Fruit fly (Drosophila melanogaster): Measurements from ENCODE around the gene nau.
A peak's percentile ranks its signal among the peaks of the same experiment; 100 is the strongest.

Gene nau

dm6 chr3R:23763015-23763414, 44.9 kb upstream of the nau start, which contains the start of gene udt (continued):
- no peak for TF ChIP-seq row (GFP tag; IDR thresholded peaks at IDR 0.05)
- no peak for TF ChIP-seq Dad (GFP tag; optimal IDR thresholded peaks at IDR 0.05)
- no peak for TF ChIP-seq p53 (GFP tag; optimal IDR thresholded peaks at IDR 0.05)
- TF ChIP-seq Chrac-16 (GFP tag; optimal IDR thresholded peaks at IDR 0.05) = no peak
- peak; percentile 20; the same call in 1 of the 2 replicates for TF ChIP-seq bbx (GFP tag; IDR thresholded peaks at IDR 0.05; ENCODE audit: partially characterized antibody)
- TF ChIP-seq ewg (GFP tag; optimal IDR thresholded peaks at IDR 0.05) = no peak
- 0 out of 3 replicates have a peak, but pooled peaks have one; percentile 15 for TF ChIP-seq CG34422 (GFP tag; IDR thresholded peaks at IDR 0.05)
- TF ChIP-seq CG14014 (GFP tag; IDR thresholded peaks at IDR 0.05) = no peak
- no peak for TF ChIP-seq sob (GFP tag; IDR thresholded peaks at IDR 0.05)
- TF ChIP-seq CG12942 (GFP tag; optimal IDR thresholded peaks at IDR 0.05) = no peak
- no peak for TF ChIP-seq lbe (GFP tag; optimal IDR thresholded peaks at IDR 0.05)
- TF ChIP-seq Deaf1 (tag; optimal IDR thresholded peaks at IDR 0.05) = no peak
- TF ChIP-seq HmgD (GFP tag; optimal IDR thresholded peaks at IDR 0.05) = no peak
- no peak for TF ChIP-seq CG10321 (GFP tag; IDR thresholded peaks at IDR 0.05)
- peak; percentile 18 for TF ChIP-seq CG4820 (GFP tag; optimal IDR thresholded peaks at IDR 0.05)
- 0 out of 2 replicates have a peak, but pooled peaks have one; percentile 34 for TF ChIP-seq Dref (GFP tag; IDR thresholded peaks at IDR 0.05)
- peak; percentile 19 for TF ChIP-seq CG2116 (GFP tag; optimal IDR thresholded peaks at IDR 0.05)
- TF ChIP-seq CG9932 (GFP tag; IDR thresholded peaks at IDR 0.05) = peak; percentile 18; the same call in 1 of the 2 replicates
- no peak for TF ChIP-seq tup (GFP tag; optimal IDR thresholded peaks at IDR 0.05)
- TF ChIP-seq BEAF-32 (GFP tag; optimal IDR thresholded peaks at IDR 0.05) = peak; percentile 20
- TF ChIP-seq oc (tag; optimal IDR thresholded peaks at IDR 0.05) = peak; percentile 51
- peak; percentile 53 for TF ChIP-seq zen (tag; optimal IDR thresholded peaks at IDR 0.05)
- TF ChIP-seq bowl (GFP tag; IDR thresholded peaks at IDR 0.05) = no peak
- 0 out of 2 replicates have a peak, but pooled peaks have one; percentile 22 for TF ChIP-seq CG11247 (GFP tag; IDR thresholded peaks at IDR 0.05)
- no peak for TF ChIP-seq fd96Cb (tag; optimal IDR thresholded peaks at IDR 0.05)
- TF ChIP-seq CG1647 (GFP tag; optimal IDR thresholded peaks at IDR 0.05) = peak; percentile 24
- no peak for TF ChIP-seq CG8290 (GFP tag; optimal IDR thresholded peaks at IDR 0.05)
- TF ChIP-seq CG8290 (tag; optimal IDR thresholded peaks at IDR 0.05) = no peak
- no peak for TF ChIP-seq CG43689 (GFP tag; IDR thresholded peaks at IDR 0.05)
- TF ChIP-seq CG16779 (GFP tag; IDR thresholded peaks at IDR 0.05) = no peak
- peak; percentile 64 for TF ChIP-seq MESR4 (GFP tag; optimal IDR thresholded peaks at IDR 0.05)
- no peak for TF ChIP-seq slou (GFP tag; optimal IDR thresholded peaks at IDR 0.05)
- no peak for TF ChIP-seq CG1024 (GFP tag; IDR thresholded peaks at IDR 0.05)
- no peak for TF ChIP-seq BtbVII (GFP tag; optimal IDR thresholded peaks at IDR 0.05)
- TF ChIP-seq hkb (optimal IDR thresholded peaks at IDR 0.05) = no peak
- no peak for TF ChIP-seq hkb (GFP tag; IDR thresholded peaks at IDR 0.05)
- TF ChIP-seq pzg (GFP tag; optimal IDR thresholded peaks at IDR 0.05) = peak; percentile 42
- no peak for TF ChIP-seq seq (GFP tag; IDR thresholded peaks at IDR 0.05)
- TF ChIP-seq Doc2 (GFP tag; IDR thresholded peaks at IDR 0.05) = no peak
- TF ChIP-seq CG2712 (tag; optimal IDR thresholded peaks at IDR 0.05) = peak; percentile 13
- no peak for TF ChIP-seq sqz (GFP tag; optimal IDR thresholded peaks at IDR 0.05)
- no peak for TF ChIP-seq gsb (GFP tag; IDR thresholded peaks at IDR 0.05)
- no peak; the same call in 1 of the 2 replicates for TF ChIP-seq chm (GFP tag; IDR thresholded peaks at IDR 0.05)
- TF ChIP-seq aop (GFP tag; IDR thresholded peaks at IDR 0.05) = no peak
- peak; percentile 15; the same call in 1 of the 2 replicates for TF ChIP-seq onecut (GFP tag; IDR thresholded peaks at IDR 0.05)
- peak; percentile 14 for TF ChIP-seq ind (GFP tag; optimal IDR thresholded peaks at IDR 0.05)
- TF ChIP-seq B-H2 (GFP tag; optimal IDR thresholded peaks at IDR 0.05) = peak; percentile 23
- TF ChIP-seq da (GFP tag; optimal IDR thresholded peaks at IDR 0.05) = no peak
- TF ChIP-seq Dek (tag; optimal IDR thresholded peaks at IDR 0.05) = no peak
- TF ChIP-seq lab (GFP tag; optimal IDR thresholded peaks at IDR 0.05) = peak; percentile 29
- TF ChIP-seq exex (tag; optimal IDR thresholded peaks at IDR 0.05) = no peak
- TF ChIP-seq ase (GFP tag; IDR thresholded peaks at IDR 0.05) = no peak
- peak; percentile 33; the same call in 1 of the 2 replicates for TF ChIP-seq CG13287 (GFP tag; IDR thresholded peaks at IDR 0.05; ENCODE audit: partially characterized antibody)
